Worm (Caenorhabditis elegans): ENCODE data around the gene Y54G2A.28.

Y54G2A.28 gene

ce11 chrIV:3037932-3038331 is 25.7 kb upstream of the Y54G2A.28 start:
- no peak for TF ChIP-seq nhr-11 (tag; optimal IDR thresholded peaks at IDR 0.05)
- no peak for TF ChIP-seq mdl-1 (tag; optimal IDR thresholded peaks at IDR 0.05)
- TF ChIP-seq lin-39 (tag; optimal IDR thresholded peaks at IDR 0.05) = no peak
- no peak for TF ChIP-seq nhr-76 (tag; optimal IDR thresholded peaks at IDR 0.05)
- TF ChIP-seq mml-1 (tag; optimal IDR thresholded peaks at IDR 0.05) = no peak
- TF ChIP-seq ZK546.5 (tag; optimal IDR thresholded peaks at IDR 0.05) = no peak
- no peak for TF ChIP-seq pha-4 (tag; optimal IDR thresholded peaks at IDR 0.05)
- no peak for TF ChIP-seq ceh-28 (tag; optimal IDR thresholded peaks at IDR 0.05)
- TF ChIP-seq ztf-4 (tag; optimal IDR thresholded peaks at IDR 0.05) = no peak
- TF ChIP-seq ztf-11 (tag; optimal IDR thresholded peaks at IDR 0.05) = no peak
- no peak for TF ChIP-seq sea-2 (GFP tag; optimal IDR thresholded peaks at IDR 0.05)
- TF ChIP-seq jun-1 (tag; optimal IDR thresholded peaks at IDR 0.05) = no peak
- TF ChIP-seq elt-2 (tag; optimal IDR thresholded peaks at IDR 0.05) = no peak
- TF ChIP-seq nhr-43 (tag; optimal IDR thresholded peaks at IDR 0.05; ENCODE audit: poor library complexity, severe bottlenecking) = no peak
- TF ChIP-seq nhr-28 (tag; optimal IDR thresholded peaks at IDR 0.05) = no peak
- TF ChIP-seq zag-1 (tag; optimal IDR thresholded peaks at IDR 0.05) = no peak

ce11 chrIV:3035375-3035774 is 23.2 kb upstream of the Y54G2A.28 start:
- TF ChIP-seq ceh-9 (tag; optimal IDR thresholded peaks at IDR 0.05) (no peak), eor-1 (tag; optimal IDR thresholded peaks at IDR 0.05) (no peak), unc-62 (GFP tag; optimal IDR thresholded peaks at IDR 0.05) (no peak), ztf-11 (tag; optimal IDR thresholded peaks at IDR 0.05) (no peak), mml-1 (tag; optimal IDR thresholded peaks at IDR 0.05) (no peak), ama-1 (optimal IDR thresholded peaks at IDR 0.05) (no peak), pqm-1 (tag; optimal IDR thresholded peaks at IDR 0.05) (no peak), lin-15B (tag; optimal IDR thresholded peaks at IDR 0.05) (no peak)

ce11 chrIV:3032020-3032419 is 19.8 kb upstream of the Y54G2A.28 start:
- no peak for TF ChIP-seq fkh-10 (GFP tag; optimal IDR thresholded peaks at IDR 0.05)

- peak; percentile 56 for TF ChIP-seq lin-39 (tag; optimal IDR thresholded peaks at IDR 0.05)
- TF ChIP-seq R02D3.7 (tag; optimal IDR thresholded peaks at IDR 0.05) = no peak
- peak; percentile 67 for TF ChIP-seq pqm-1 (tag; optimal IDR thresholded peaks at IDR 0.05)
- no peak for TF ChIP-seq nhr-76 (tag; optimal IDR thresholded peaks at IDR 0.05)
- TF ChIP-seq nfya-1 (tag; optimal IDR thresholded peaks at IDR 0.05; ENCODE audit: insufficient read depth) = peak; percentile 15
- no peak for TF ChIP-seq nhr-43 (tag; optimal IDR thresholded peaks at IDR 0.05; ENCODE audit: poor library complexity, severe bottlenecking)
- no peak for TF ChIP-seq ZK546.5 (tag; optimal IDR thresholded peaks at IDR 0.05)
- TF ChIP-seq jun-1 (tag; optimal IDR thresholded peaks at IDR 0.05) = no peak
- no peak for TF ChIP-seq nhr-77 (tag; optimal IDR thresholded peaks at IDR 0.05)
- no peak for TF ChIP-seq unc-62 (GFP tag; optimal IDR thresholded peaks at IDR 0.05)
- no peak for TF ChIP-seq zag-1 (tag; optimal IDR thresholded peaks at IDR 0.05)
- TF ChIP-seq egl-5 (tag; optimal IDR thresholded peaks at IDR 0.05) = peak; percentile 54
- TF ChIP-seq mdl-1 (tag; optimal IDR thresholded peaks at IDR 0.05) = no peak
- no peak for TF ChIP-seq nhr-23 (tag; optimal IDR thresholded peaks at IDR 0.05)
- no peak for TF ChIP-seq daf-12 (tag; optimal IDR thresholded peaks at IDR 0.05)
- no peak for TF ChIP-seq pha-4 (tag; optimal IDR thresholded peaks at IDR 0.05)
- no peak for TF ChIP-seq elt-3 (tag; optimal IDR thresholded peaks at IDR 0.05)
- TF ChIP-seq elt-2 (tag; optimal IDR thresholded peaks at IDR 0.05) = peak; percentile 69
- no peak for TF ChIP-seq elt-1 (tag; optimal IDR thresholded peaks at IDR 0.05)
- TF ChIP-seq nhr-28 (tag; optimal IDR thresholded peaks at IDR 0.05) = no peak
- no peak for TF ChIP-seq unc-39 (tag; optimal IDR thresholded peaks at IDR 0.05)
- TF ChIP-seq fkh-10 (GFP tag; optimal IDR thresholded peaks at IDR 0.05) = no peak
- TF ChIP-seq tbx-2 (tag; optimal IDR thresholded peaks at IDR 0.05) = no peak
- TF ChIP-seq hmg-11 (tag; optimal IDR thresholded peaks at IDR 0.05) = no peak
- TF ChIP-seq aly-2 (tag; optimal IDR thresholded peaks at IDR 0.05) = no peak
Measured at ce11 chrIV:3029882-3030281, 17.7 kb upstream of the Y54G2A.28 start.

- TF ChIP-seq fkh-10 (GFP tag; optimal IDR thresholded peaks at IDR 0.05) = no peak
- TF ChIP-seq nhr-23 (tag; optimal IDR thresholded peaks at IDR 0.05) = no peak
- TF ChIP-seq nhr-76 (tag; optimal IDR thresholded peaks at IDR 0.05) = no peak
- no peak for TF ChIP-seq jun-1 (tag; optimal IDR thresholded peaks at IDR 0.05)
- no peak for TF ChIP-seq lin-15B (tag; optimal IDR thresholded peaks at IDR 0.05)
- TF ChIP-seq snpc-4 (tag; optimal IDR thresholded peaks at IDR 0.05) = no peak
- no peak for TF ChIP-seq mml-1 (tag; optimal IDR thresholded peaks at IDR 0.05)
- no peak for TF ChIP-seq sea-2 (GFP tag; optimal IDR thresholded peaks at IDR 0.05)
- no peak for TF ChIP-seq hmg-11 (tag; optimal IDR thresholded peaks at IDR 0.05)
- no peak for TF ChIP-seq zag-1 (tag; optimal IDR thresholded peaks at IDR 0.05)
- no peak for TF ChIP-seq fos-1 (tag; optimal IDR thresholded peaks at IDR 0.05)
- TF ChIP-seq unc-39 (tag; optimal IDR thresholded peaks at IDR 0.05) = no peak
- TF ChIP-seq R02D3.7 (tag; optimal IDR thresholded peaks at IDR 0.05) = no peak
- no peak for TF ChIP-seq ztf-4 (tag; optimal IDR thresholded peaks at IDR 0.05)
- TF ChIP-seq unc-62 (GFP tag; optimal IDR thresholded peaks at IDR 0.05) = no peak
- TF ChIP-seq aly-2 (tag; optimal IDR thresholded peaks at IDR 0.05) = no peak
- TF ChIP-seq elt-3 (tag; optimal IDR thresholded peaks at IDR 0.05) = no peak
- TF ChIP-seq ceh-28 (tag; optimal IDR thresholded peaks at IDR 0.05) = no peak
- TF ChIP-seq ceh-82 (tag; optimal IDR thresholded peaks at IDR 0.05) = no peak
- no peak for TF ChIP-seq pha-4 (tag; optimal IDR thresholded peaks at IDR 0.05)
Measured at ce11 chrIV:3028842-3029241, 16.6 kb upstream of the Y54G2A.28 start, which contains the start of gene ndnf-1. Gene ndnf-1, minus strand, starts transcription at chrIV:3028942.
